Worm (Caenorhabditis elegans) whole organism, early embryonic: ENCODE data around the gene vars-1.

Experiments
- aly-1 ChIP-seq: sonication (generic microtip); optimal IDR thresholded peaks from 2 replicates; lab custom pipeline; 2016; ENCODE audit warnings: missing genetic modification characterization, missing compliant biosample characterization
- ama-1 ChIP-seq: fragments of 150-350 bp; optimal IDR thresholded peaks from 2 replicates; lab custom pipeline; 2014
- hnd-1 ChIP-seq: sonication (generic microtip); optimal IDR thresholded peaks from 2 replicates; lab custom pipeline; 2016; ENCODE audit warnings: missing genetic modification characterization, missing compliant biosample characterization

ce11 chrV:8055170-8055569, 24.0 kb downstream of the vars-1 start:
- TF ChIP-seq ama-1 (no peak), aly-1 (tag; lab: Kevin White, UChicago) (no peak), hnd-1 (no peak)
